Fruit fly (Drosophila melanogaster) ovary, adult (tissue): ENCODE data around the gene CG2278.

ENCODE experiments used
- CG17801 ChIP-seq: fragments of 200-800 bp; optimal IDR thresholded peaks from 2 replicates; lab custom pipeline; 2019; ENCODE audit warnings: missing biosample characterization, mild to moderate bottlenecking, missing genetic modification characterization, moderate library complexity; ENCODE audit not compliant: partially characterized antibody

The CG2278 gene

dm6 chrX:8152718-8153117 is 17.3 kb downstream of the CG2278 start, which contains the start of gene CG18262:
TSS of gene CG18262 (plus strand) at chrX:8152948.
- no peak for TF ChIP-seq CG17801

DNA sequence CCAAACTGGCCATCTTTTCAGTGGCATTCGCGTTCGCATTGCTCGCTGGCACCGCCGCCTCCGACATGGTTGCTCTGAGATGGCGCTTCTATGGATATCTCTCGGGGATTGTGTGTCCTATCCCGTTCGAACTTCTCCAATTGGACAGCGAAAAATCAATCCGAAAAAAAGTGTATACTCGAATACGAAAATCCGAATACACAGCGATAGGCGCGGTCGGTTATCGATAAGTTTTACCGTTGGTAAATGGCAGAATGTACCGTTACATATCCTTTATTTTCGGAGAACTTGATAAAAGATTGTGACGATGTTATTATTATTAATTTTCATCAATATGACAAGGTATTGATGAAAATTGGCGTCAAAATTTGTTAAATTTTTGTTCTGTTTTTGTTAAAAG is 18.0 kb downstream of the CG2278 start, which contains the start of gene Gbeta5:
Gene Gbeta5 (minus strand): TSS at position 199 of the 400 bp plus-strand sequence.
- no peak for TF ChIP-seq CG17801

DNA sequence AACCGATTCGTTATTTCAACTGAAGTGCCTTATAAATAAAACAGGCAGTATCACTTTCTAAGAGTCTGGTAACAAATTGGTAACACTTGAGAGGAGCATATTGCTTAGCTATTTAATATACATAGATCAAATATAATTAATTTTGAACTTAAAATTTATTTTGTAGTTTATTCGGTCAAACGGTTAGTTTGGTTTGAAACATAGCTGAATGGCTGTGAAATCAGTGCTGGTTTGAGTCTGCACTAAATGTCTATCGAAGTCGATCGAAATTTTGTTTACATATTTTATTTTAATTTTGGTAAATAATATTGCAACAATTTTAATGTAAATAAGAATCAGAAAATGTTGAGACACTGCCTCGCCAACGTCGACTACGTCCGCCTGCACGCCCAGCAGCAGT is 21.5 kb downstream of the CG2278 start, which contains the start of gene CG10959:
Gene CG10959 (plus strand): TSS at position 228 of the 400 bp plus-strand sequence.
- no peak for TF ChIP-seq CG17801

DNA sequence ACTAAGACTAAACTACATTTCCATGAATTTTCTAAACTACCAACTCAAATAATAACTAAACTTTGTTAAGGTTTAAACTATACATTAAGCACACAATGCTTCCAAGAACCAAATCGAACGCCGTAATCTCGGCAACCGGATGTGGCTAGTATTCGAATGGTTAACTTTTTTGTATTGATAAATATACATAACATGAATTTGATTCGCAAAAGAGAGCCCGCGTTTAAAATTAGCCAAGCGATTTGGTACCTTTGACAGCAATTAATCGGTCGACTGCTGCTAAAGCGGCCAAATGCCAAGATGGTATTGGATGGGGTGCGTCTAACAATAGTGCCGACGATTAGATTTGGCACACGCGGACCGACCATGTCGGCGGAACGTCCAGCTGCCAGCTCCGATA is 22.4 kb downstream of the CG2278 start, which contains the start of gene CG15336:
Gene CG15336 (plus strand): TSS at position 301 of the 400 bp plus-strand sequence.
- no peak for TF ChIP-seq CG17801

- peak; percentile 75 for TF ChIP-seq CG17801
These were observed 24.4 kb downstream of the CG2278 start, which contains the start of the genes alpha-PheRS and CG2129 for dm6 chrX:8145501-8146157. TSS of gene alpha-PheRS (minus strand) at chrX:8145602. TSS of gene CG2129 (plus strand) at chrX:8145839.

- TF ChIP-seq CG17801 = peak; percentile 97
These were observed 26.5 kb downstream of the CG2278 start, which contains the start of gene CG17982 for dm6 chrX:8143537-8143936. TSS of gene CG17982 (minus strand) at chrX:8143835.

DNA sequence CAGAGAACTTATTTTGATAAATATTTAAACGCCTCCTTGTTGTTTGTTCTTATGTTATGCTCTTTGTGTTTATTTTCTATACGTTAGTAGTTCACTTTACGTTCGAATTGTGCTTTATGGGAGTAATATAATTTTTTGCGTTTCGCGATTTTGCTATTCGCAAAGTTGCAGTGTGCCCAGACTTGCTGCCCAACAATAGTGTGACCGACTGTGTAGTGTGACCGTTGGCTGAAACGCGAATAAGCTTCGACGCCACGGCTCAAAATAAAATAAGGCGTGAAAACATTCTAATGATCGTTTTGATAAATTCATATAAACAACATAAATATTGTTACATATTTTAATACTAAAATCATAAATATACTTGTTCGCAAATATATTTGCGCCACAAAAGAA is 28.0 kb downstream of the CG2278 start, which contains the start of gene Smox:
Gene Smox (minus strand): TSS at position 213 of the 396 bp plus-strand sequence.
- TF ChIP-seq CG17801 = no peak

DNA sequence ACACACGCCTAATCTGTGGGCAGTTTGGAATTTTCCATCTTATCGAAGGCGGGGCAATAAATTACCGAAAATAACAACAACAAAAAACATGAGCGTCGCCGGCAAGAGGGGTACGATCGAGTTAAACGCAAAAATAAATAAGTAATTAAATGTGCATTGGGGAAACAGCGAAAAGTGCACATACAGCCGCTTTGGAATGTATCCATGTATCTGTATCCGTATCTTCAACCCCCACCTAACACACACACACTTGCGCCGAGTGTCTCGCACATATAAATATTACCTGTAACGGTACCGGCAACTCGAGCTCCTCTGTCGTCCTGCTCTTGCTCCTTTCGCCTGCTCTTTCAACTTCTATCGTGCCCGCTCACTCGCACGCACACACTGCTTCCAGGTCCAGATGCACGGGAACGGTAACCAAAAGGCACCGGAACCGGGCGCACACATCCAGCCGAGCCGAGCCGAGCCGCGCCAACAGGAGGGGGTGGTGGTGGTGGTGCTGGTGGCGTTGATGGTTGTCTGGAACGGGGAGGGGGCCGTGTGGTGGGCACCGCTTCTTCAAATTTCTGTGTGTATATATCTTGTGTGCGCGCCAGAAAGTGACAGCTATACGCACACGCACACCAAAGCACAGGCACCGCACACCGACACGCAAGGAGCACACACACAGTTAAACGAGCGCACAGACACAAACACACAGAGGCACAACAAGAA is 28.6 kb downstream of the CG2278 start:
- no peak for TF ChIP-seq CG17801

- no peak for TF ChIP-seq CG17801
These were observed 29.4 kb downstream of the CG2278 start for dm6 chrX:8140707-8141106.

DNA sequence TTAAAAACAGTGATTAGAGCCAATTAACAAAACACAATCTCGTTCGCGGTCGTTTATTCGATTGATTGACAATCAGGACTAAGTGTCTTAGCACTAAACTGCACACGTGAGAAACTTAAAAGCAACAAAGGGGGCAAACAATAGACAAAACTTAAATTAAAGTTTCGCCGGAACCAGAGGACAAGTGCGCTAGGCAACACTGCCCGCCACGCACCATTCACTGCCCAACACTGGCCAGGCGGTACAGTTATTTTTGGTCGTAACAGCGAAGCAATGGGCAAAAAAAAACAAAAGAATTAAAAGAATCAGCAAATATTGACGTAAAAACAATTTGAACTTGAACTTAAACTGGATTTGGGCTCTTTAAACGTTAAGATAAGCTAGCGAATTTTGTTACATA is 32.8 kb downstream of the CG2278 start:
- TF ChIP-seq CG17801 = no peak

DNA sequence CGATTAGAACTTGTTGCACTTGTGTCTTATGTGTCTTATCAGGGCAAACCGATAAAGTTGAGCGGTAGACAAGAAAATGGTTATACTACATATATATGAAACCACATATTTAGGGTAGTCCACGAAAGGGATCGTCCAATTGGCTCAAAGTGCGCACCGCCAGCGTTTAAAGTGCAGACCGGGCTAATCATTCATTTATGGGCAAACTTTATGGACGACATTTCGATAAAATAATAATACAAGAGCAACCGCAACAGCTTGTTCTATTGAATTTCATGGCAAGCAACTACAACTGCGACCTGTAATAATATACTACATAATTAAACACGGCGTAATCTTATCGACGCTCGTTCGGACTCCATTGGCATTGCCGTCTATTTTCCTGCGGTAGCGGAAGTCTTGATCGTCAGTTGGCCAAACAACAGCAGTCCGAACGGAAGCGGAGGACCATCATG is 34.6 kb downstream of the CG2278 start, which contains the start of the genes cyr and CG2120:
Gene cyr (minus strand): TSS at position 294 of the 455 bp plus-strand sequence.
Gene CG2120 (plus strand): TSS at position 405 of the 455 bp plus-strand sequence.
- no peak for TF ChIP-seq CG17801

DNA sequence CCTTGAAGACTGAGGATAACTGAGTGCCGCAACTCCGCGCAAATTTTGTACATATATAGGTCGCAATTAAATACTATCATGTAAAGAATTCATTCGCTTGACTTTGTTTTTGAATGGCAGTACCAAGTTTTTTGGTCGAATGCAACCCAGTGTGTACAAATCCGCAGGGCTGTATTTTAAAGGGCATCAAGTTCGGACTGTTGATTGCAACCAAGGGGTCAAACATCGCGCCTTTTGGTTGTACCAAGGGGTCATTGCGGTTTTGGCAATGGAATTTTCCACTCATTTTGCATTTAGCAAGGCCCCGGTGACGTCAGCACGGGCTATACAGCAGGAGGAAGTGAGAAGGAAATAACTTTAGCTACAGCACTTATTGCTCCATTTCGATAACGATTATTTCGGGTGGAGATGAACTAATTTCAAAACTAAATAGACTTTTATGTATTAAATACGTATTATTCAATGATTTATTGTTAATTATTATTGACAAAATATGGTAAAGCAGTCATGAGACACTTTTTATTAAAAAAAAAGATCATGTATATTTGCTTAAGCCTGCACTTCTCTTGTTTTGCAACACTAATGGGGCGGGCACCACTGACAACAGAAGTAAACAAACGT is 38.3 kb downstream of the CG2278 start, which contains the start of gene CG10958:
Gene CG10958 (plus strand): TSS at position 593 of the 621 bp plus-strand sequence.
- TF ChIP-seq CG17801 = peak; percentile 69

dm6 chrX:8129204-8129997 is 40.7 kb downstream of the CG2278 start, which contains the start of gene CG2116:
TSS of gene CG2116 (plus strand) at chrX:8129812.
- peak; percentile 40 for TF ChIP-seq CG17801

DNA sequence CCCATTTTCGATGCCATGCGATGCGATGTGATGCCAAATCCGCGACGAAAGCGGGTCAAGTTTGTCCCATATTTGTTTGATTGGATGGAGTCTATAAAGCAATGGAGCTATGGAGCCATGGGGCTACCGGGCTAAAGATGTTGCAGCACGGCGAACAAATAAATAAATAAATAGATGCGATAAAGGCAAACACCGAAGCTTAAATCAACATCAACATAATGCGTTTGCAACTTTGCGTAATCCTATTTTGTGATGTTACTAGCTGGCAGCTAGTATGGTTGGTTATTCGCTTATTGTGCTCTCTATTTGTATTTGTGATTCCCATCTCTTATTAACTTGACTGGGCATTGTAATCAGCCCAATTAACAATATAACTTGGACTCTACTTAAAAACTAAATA is 41.9 kb downstream of the CG2278 start:
- no peak for TF ChIP-seq CG17801

DNA sequence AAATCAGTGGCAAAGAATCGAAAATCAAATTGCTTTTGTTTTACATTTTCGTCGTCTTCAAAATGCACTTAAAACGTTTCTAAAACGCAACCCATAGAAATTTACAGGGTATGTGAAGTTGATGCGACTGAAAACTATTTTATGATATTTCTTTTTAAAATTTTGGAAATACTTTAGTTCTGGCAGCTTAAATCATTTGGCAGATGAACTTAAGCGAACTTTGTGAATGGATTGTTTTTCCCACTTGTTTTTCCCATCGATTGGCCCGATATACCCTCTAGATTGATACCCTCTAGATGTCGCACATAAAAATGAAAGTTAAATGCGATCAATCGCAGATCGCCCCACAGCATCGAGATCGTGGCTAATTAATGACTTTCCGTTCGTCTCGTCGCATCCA is 43.9 kb downstream of the CG2278 start:
- no peak for TF ChIP-seq CG17801

- no peak for TF ChIP-seq CG17801
These were observed 44.8 kb downstream of the CG2278 start for dm6 chrX:8125224-8125649.
